Worm (Caenorhabditis elegans) whole organism, L4/young adult: ENCODE measurements around the gene T23B7.2.
A peak's percentile ranks its signal among the peaks of the same experiment; 100 is the strongest.
"Not testable (repeated sequence)": the region's sequence is repeated elsewhere in the genome, so short reads cannot be mapped to it uniquely, and the experiment has no call there.

Source experiments
- W03F9.2 ChIP-seq: fragments of 150-350 bp; optimal IDR thresholded peaks from 2 replicates; lab custom pipeline; 2014; ENCODE audit warnings: missing biosample characterization, missing genetic modification characterization
- dao-5 ChIP-seq: sonication (generic microtip); optimal IDR thresholded peaks from 2 replicates; lab custom pipeline; 2016; ENCODE audit warnings: missing genotype, missing genetic modification characterization, moderate library complexity, missing compliant biosample characterization
- him-1 ChIP-seq: sonication (generic microtip); optimal IDR thresholded peaks from 2 replicates; lab custom pipeline; 2016; ENCODE audit warnings: missing genotype, missing genetic modification reagents, missing genetic modification characterization, missing compliant biosample characterization

The T23B7.2 gene

ce11 chrII:4871834-4872233, 29.8 kb upstream of the T23B7.2 start:
- TF ChIP-seq him-1 (tag; lab: Kevin White, UChicago) (no peak), dao-5 (no peak)

DNA sequence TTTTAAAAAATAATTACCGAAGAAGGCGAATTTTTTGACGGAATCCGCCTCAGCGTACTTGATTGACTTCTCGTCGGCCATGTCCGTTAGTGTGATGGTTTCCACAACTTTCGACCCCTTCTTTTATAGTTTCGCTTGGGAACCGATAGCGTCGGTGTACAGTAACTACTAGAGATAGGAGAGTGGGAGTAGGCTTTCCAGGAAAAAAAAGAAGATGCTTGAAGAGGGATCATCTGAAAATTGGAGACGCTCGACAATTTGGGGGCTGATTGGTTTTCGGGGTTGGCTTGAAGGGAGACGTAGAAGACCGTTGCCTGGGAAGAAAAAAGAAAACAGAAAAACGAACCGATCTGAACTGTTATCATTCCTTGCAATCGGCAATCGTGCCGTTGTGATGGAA, 28.6 kb upstream of the T23B7.2 start, which contains the start of gene col-20:
TSS of gene col-20 (minus strand) at position 101 of the 400 bp plus-strand sequence.
- TF ChIP-seq W03F9.2 (tag; lab: Kevin White, UChicago) (no peak), dao-5 (no peak)

DNA sequence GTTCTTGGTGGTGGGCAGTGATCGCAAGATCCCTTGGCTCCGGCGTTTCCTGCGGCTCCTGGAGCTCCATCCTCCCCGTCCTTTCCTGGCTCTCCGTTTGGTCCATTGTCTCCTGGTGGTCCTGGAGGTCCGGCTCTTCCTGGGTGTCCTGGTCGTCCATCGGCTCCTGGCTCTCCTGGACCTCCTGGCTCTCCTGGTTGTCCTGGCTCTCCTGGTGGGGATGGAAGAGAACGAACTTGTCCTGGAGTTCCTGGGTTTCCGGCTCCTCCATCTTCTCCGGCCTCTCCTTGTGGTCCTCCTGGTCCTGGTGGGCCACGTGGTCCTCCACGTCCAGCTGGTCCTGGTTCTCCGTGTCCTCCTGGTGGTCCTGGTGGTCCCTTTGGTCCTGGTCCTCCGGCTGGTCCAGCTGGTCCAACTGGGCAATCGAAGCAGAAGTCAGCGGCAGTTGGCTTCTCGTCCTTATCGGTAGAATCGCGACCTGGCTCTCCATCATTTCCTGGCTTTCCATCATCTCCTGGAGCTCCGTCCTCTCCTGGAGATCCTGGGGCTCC, 27.8 kb upstream of the T23B7.2 start:
- TF ChIP-seq W03F9.2 (tag; lab: Kevin White, UChicago) = no peak
- TF ChIP-seq dao-5 = no peak
- TF ChIP-seq him-1 (tag; lab: Kevin White, UChicago) = no peak

ce11 chrII:4867476-4867875, 25.4 kb upstream of the T23B7.2 start, which contains the start of gene col-17:
col-17 (minus strand) TSS chrII:4867576.
- TF ChIP-seq W03F9.2 (tag; lab: Kevin White, UChicago) (no peak), dao-5 (no peak)

- TF ChIP-seq dao-5 (no peak), him-1 (tag; lab: Kevin White, UChicago) (no peak), W03F9.2 (tag; lab: Kevin White, UChicago) (no peak)
Observed at ce11 chrII:4866045-4866444, 24.0 kb upstream of the T23B7.2 start.

- TF ChIP-seq him-1 (tag; lab: Kevin White, UChicago) (no peak), dao-5 (no peak), W03F9.2 (tag; lab: Kevin White, UChicago) (no peak)
Observed at ce11 chrII:4863357-4863756, 21.3 kb upstream of the T23B7.2 start, which contains the start of the genes mpst-4 and F11G11.14. mpst-4 (minus strand) TSS chrII:4863457. F11G11.14 (plus strand) TSS chrII:4863681.

ce11 chrII:4860260-4860659, 18.2 kb upstream of the T23B7.2 start, which contains the start of the genes nspd-5 and F11G11.4:
nspd-5 (minus strand) TSS chrII:4860360.
F11G11.4 (plus strand) TSS chrII:4860594.
- TF ChIP-seq dao-5; him-1 (tag; lab: Kevin White, UChicago); W03F9.2 (tag; lab: Kevin White, UChicago): not testable (repeated sequence)

ce11 chrII:4858906-4859411, 16.9 kb upstream of the T23B7.2 start:
- TF ChIP-seq dao-5 (no peak), him-1 (tag; lab: Kevin White, UChicago) (no peak), W03F9.2 (tag; lab: Kevin White, UChicago) (no peak)

ce11 chrII:4857873-4858364, 15.9 kb upstream of the T23B7.2 start, which contains the start of gene F11G11.5:
F11G11.5 (plus strand) TSS chrII:4857923.
- TF ChIP-seq dao-5 (no peak), W03F9.2 (tag; lab: Kevin White, UChicago) (no peak), him-1 (tag; lab: Kevin White, UChicago) (no peak)

DNA sequence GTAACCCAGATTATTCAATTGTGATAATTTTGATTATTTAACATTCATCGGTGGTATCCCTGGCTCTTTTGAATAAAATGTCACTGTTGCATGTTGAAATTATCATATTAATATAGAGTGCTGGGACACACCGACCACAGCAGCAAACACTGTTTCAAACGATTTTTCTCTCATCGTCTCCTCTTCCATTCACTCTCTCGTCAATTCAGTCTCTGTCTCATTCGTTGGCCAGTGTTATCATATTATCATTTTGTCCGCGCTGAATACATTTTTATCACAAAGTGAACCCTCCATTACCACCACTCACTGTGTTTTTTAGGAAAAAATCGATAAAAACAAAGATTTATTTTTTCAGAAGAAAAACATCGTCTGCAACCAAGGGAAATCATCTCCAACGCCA, 15.0 kb upstream of the T23B7.2 start:
- TF ChIP-seq W03F9.2 (tag; lab: Kevin White, UChicago) (no peak), him-1 (tag; lab: Kevin White, UChicago) (no peak), dao-5 (no peak)

DNA sequence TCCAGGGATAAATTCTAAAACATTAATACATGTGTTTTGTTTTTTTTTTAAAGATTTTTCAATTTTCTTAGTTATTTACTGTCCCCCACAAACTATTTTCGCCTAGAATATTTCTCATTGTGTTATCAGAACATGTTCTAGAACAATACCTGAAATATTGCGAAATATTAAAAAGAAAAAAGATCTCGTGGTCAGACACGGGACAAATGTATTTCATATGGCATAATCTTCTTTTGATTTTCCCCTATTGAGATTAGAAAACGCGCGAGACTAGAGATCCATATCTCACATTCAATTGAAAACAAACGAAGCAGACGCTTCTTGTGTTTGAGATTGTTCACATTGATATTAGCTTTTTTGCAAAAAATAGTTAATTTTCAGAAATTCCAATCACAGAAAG, 14.1 kb upstream of the T23B7.2 start:
- TF ChIP-seq W03F9.2 (tag; lab: Kevin White, UChicago) = peak; percentile 5
- TF ChIP-seq him-1 (tag; lab: Kevin White, UChicago) = no peak

DNA sequence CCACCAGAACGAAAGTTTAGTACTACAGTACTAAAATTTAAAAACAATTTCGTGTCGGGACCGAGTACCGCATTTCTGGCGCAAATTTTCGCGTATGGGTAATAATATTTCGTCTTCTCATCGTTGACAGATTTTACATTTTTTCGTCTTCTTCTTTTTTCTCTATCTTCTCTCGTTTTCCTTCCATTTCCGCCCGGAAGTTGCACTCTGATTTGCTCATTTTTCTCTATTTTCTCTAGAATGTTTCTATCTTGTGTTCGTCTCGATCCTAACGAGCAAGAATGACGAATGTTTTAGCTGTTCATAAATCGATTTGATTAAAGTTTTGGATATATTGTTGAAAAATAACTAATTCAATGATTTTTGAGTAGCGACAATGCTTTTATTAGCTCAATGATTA, 13.4 kb upstream of the T23B7.2 start:
- peak; percentile 0 for TF ChIP-seq him-1 (tag; lab: Kevin White, UChicago)
- no peak for TF ChIP-seq dao-5
- TF ChIP-seq W03F9.2 (tag; lab: Kevin White, UChicago) = no peak

DNA sequence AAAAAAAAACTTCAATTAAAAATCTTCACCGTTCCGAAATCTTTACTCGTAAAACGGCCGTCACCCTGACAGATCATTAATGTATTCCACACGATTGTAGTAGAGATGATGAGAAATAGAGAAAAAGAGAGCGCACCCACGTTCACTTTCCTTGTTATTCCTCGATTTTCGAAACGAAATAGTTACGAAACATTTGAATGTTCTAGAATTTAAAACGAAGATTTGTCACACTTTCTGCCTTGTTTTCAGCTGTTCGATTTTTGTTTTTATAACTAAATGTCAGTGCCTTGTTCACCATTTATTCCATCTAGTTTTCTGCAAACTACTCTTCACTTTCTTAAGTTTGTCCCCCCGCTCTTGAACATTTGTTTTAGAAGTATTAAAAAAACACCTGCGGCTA, 12.7 kb upstream of the T23B7.2 start:
- TF ChIP-seq W03F9.2 (tag; lab: Kevin White, UChicago) = no peak
- TF ChIP-seq dao-5 = no peak
- no peak for TF ChIP-seq him-1 (tag; lab: Kevin White, UChicago)

DNA sequence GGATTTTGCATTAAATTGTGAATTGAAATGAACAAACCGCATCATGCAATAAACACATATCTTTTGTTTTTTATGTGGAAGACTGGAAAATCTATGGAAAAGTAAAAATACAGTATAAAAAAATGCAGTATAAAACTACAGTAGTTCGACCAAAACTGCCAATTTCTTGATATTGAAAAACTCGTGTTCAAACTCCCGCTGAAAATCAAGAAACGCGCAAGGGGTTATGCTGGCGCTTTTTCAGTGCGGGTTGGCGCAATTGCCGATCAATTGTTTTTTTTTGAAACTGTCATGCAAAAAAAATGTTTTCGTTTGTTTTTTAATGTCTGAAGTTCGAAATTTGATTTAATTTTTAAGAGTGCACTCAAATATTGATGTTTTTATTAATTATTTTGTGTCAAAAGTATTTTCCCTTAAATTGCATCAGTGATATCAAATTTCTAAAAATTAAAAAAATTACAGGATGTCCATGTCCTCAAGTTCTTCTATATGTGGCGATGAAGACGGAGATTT, 9.6 kb upstream of the T23B7.2 start, which contains the start of gene dnj-9:
TSS of gene dnj-9 (plus strand) at position 463 of the 513 bp plus-strand sequence.
- TF ChIP-seq W03F9.2 (tag; lab: Kevin White, UChicago) (peak; percentile 97), dao-5 (no peak), him-1 (tag; lab: Kevin White, UChicago) (peak; percentile 92)
